Worm (Caenorhabditis elegans) whole organism, mixed stage, embryonic: ENCODE results near the gene acbp-8.

Experiments
- blmp-1 ChIP-seq: fragments of 150-350 bp; optimal IDR thresholded peaks from 2 replicates; lab custom pipeline; 2014; ENCODE audit warnings: missing biosample characterization, missing genetic modification characterization
- ceh-83 ChIP-seq: fragments of 200-800 bp; sonication (Bioruptor generic); optimal IDR thresholded peaks from 2 replicates; lab custom pipeline; 2018; ENCODE audit warnings: mild to moderate bottlenecking, missing genetic modification characterization, missing compliant biosample characterization
- ces-1 ChIP-seq: fragments of 150-350 bp; optimal IDR thresholded peaks from 2 replicates; lab custom pipeline; 2014; ENCODE audit warnings: missing biosample characterization, missing genetic modification reagents, missing genetic modification characterization
- elt-1 ChIP-seq: sonication (generic microtip); optimal IDR thresholded peaks from 2 replicates; lab custom pipeline; 2017; ENCODE audit warnings: missing genetic modification characterization, mild to moderate bottlenecking, missing compliant biosample characterization, antibody characterized with exemption, moderate library complexity, borderline replicate concordance; ENCODE audit not compliant: insufficient read depth
- elt-3 ChIP-seq: fragments of 150-350 bp; optimal IDR thresholded peaks from 2 replicates; lab custom pipeline; 2014; ENCODE audit warnings: missing biosample characterization, missing genetic modification characterization
- ham-2 ChIP-seq: fragments of 200-800 bp; sonication (Bioruptor generic); optimal IDR thresholded peaks from 2 replicates; lab custom pipeline; 2018; ENCODE audit warnings: mild to moderate bottlenecking, missing genetic modification characterization, missing compliant biosample characterization
- lin-32 ChIP-seq: fragments of 200-800 bp; sonication (Bioruptor generic); optimal IDR thresholded peaks from 2 replicates; lab custom pipeline; 2018; ENCODE audit warnings: mild to moderate bottlenecking, missing genetic modification characterization, missing compliant biosample characterization
- nhr-237 ChIP-seq: fragments of 150-350 bp; optimal IDR thresholded peaks from 2 replicates; lab custom pipeline; 2014; ENCODE audit warnings: missing biosample characterization, missing genetic modification characterization
- nhr-28 ChIP-seq: fragments of 150-350 bp; optimal IDR thresholded peaks from 2 replicates; lab custom pipeline; 2014; ENCODE audit warnings: missing biosample characterization, missing genetic modification characterization
- snpc-4 ChIP-seq: fragments of 150-350 bp; optimal IDR thresholded peaks from 2 replicates; lab custom pipeline; 2014; ENCODE audit warnings: missing biosample characterization, missing genetic modification characterization
- unc-39 ChIP-seq: fragments of 150-350 bp; optimal IDR thresholded peaks from 2 replicates; lab custom pipeline; 2014; ENCODE audit warnings: missing biosample characterization, missing genetic modification characterization
- unc-62 ChIP-seq: fragments of 150-350 bp; optimal IDR thresholded peaks from 2 replicates; lab custom pipeline; 2014; ENCODE audit warnings: missing biosample characterization, missing genetic modification reagents, missing genetic modification characterization
- ztf-11 ChIP-seq: fragments of 150-350 bp; optimal IDR thresholded peaks from 2 replicates; lab custom pipeline; 2014; ENCODE audit warnings: missing biosample characterization, missing genetic modification characterization

- no peak for TF ChIP-seq unc-39 (tag; lab: Kevin White, UChicago)
- TF ChIP-seq nhr-237 (tag; lab: Kevin White, UChicago): no peak
- TF ChIP-seq ham-2 (GFP tag; lab: Kevin White, UChicago): no peak
- no peak for TF ChIP-seq lin-32 (GFP tag; lab: Kevin White, UChicago)
- TF ChIP-seq ztf-11 (tag; lab: Kevin White, UChicago): no peak
- TF ChIP-seq unc-62: no peak
- TF ChIP-seq elt-3: no peak
- no peak for TF ChIP-seq snpc-4 (tag; lab: Kevin White, UChicago)
- TF ChIP-seq ces-1 (GFP tag; lab: Kevin White, UChicago): no peak
- TF ChIP-seq nhr-28 (tag; lab: Kevin White, UChicago): no peak
- no peak for TF ChIP-seq elt-1 (tag; lab: Kevin White, UChicago)
- TF ChIP-seq blmp-1: no peak
- no peak for TF ChIP-seq ceh-83 (GFP tag; lab: Kevin White, UChicago)
Measured at ce11 chrIII:2597753-2598152, 31.1 kb upstream of the acbp-8 start, which contains the start of gene mdt-19.
